Fruit fly (Drosophila melanogaster) whole organism: ENCODE results near the gene Cyt-c-p.

Source experiments
- EcR ChIP-seq, 2 experiments: fragments of >200 bp; optimal IDR thresholded peaks; 2 replicates each; lab custom pipeline; 2017; ENCODE audit warnings: missing biosample characterization in 2 of 2, missing genetic modification characterization in 2 of 2, missing genetic modification reagents in 2 of 2
- pan ChIP-seq: fragments of >200 bp; optimal IDR thresholded peaks from 2 replicates; lab custom pipeline; 2017
- psq ChIP-seq: fragments of >200 bp; optimal IDR thresholded peaks from 2 replicates; lab custom pipeline; 2017

DNA sequence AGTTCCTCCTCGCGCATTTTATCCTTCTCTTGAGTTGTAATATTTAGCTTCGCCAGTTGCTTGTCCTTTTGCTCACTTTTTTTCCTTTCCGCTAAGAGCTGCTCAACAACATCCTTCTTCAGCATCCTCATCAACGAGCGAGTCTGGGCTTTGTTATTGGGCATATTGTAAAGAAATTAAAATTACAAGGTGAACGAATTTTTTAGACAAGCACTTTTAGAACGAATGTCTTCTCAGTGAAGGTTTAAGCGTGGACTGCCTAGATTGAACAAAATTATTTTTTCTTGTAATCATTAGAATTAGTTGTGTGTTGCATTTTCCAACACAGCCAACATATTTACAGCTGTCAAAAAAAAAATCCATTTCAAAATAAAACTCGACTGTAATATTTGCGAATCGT lies 37.5 kb upstream of the Cyt-c-p start, which contains the start of gene CG33552:
- no peak for TF ChIP-seq EcR (GFP tag; optimal IDR thresholded peaks at IDR 0.05; lab: Kevin White, UChicago)
- TF ChIP-seq pan (lab: Kevin White, UChicago), result no peak
- TF ChIP-seq psq (lab: Kevin White, UChicago), result no peak
